Worm (Caenorhabditis elegans) whole organism, early embryonic: ENCODE measurements around the gene ins-11.

Experiments
- F13C5.2 ChIP-seq: sonication (generic microtip); optimal IDR thresholded peaks from 2 replicates; lab custom pipeline; 2017; ENCODE audit warnings: mild to moderate bottlenecking, missing genetic modification characterization, inconsistent platforms, missing compliant biosample characterization
- aly-1 ChIP-seq: sonication (generic microtip); optimal IDR thresholded peaks from 2 replicates; lab custom pipeline; 2016; ENCODE audit warnings: missing genetic modification characterization, missing compliant biosample characterization
- ama-1 ChIP-seq: fragments of 150-350 bp; optimal IDR thresholded peaks from 2 replicates; lab custom pipeline; 2014
- ceh-36 ChIP-seq: sonication (generic microtip); optimal IDR thresholded peaks from 2 replicates; lab custom pipeline; 2016; ENCODE audit warnings: missing genetic modification characterization, inconsistent platforms, missing compliant biosample characterization
- flt-1 ChIP-seq: fragments of 200-800 bp; sonication (Bioruptor generic); IDR thresholded peaks from 2 replicates; pipeline ENCODE4 v1.3.6; 2022; ENCODE audit warnings: missing genetic modification characterization, missing compliant biosample characterization
- hmbx-1 ChIP-seq: sonication (generic microtip); optimal IDR thresholded peaks from 2 replicates; lab custom pipeline; 2016; ENCODE audit warnings: mild to moderate bottlenecking, missing genetic modification characterization, missing compliant biosample characterization
- tbx-11 ChIP-seq: fragments of 200-800 bp; sonication (Bioruptor generic); IDR thresholded peaks from 2 replicates; pipeline ENCODE4 v1.3.6; 2022; ENCODE audit warnings: missing genetic modification characterization, missing compliant biosample characterization
- tbx-37 ChIP-seq: fragments of 200-800 bp; sonication (Bioruptor generic); conservative IDR thresholded peaks from 2 replicates; pipeline ENCODE4 v1.3.6; 2022; ENCODE audit warnings: missing genetic modification reagents, missing genetic modification characterization, missing compliant biosample characterization

DNA sequence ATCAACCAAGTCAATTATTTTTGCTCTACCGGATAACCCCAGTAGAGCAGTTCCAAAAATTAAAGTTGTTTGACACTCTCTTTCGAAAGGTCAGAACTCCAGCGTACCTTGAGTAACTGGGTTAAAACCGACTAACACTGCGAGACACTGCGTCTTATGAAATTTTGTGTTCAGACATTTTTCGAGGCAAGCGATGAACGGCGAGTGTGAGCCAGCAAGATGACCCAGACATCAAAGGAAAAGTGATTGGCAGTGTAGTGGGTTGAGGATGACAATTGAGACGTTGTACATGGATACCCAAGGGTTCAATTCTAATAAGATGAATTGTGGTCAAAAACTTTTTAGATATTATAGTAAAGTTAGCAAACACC lies 12.4 kb upstream of the ins-11 start:
- TF ChIP-seq ama-1 (no peak), tbx-37 (no peak), flt-1 (GFP tag; lab: Robert Waterston, UW) (no peak), tbx-11 (GFP tag; lab: Robert Waterston, UW) (no peak), F13C5.2 (tag; lab: Kevin White, UChicago) (no peak), aly-1 (tag; lab: Kevin White, UChicago) (no peak), ceh-36 (tag; lab: Kevin White, UChicago) (no peak), hmbx-1 (tag; lab: Kevin White, UChicago) (no peak)
